Fruit fly (Drosophila melanogaster) whole organism, embryonic: ENCODE measurements around the gene CG7530.

ENCODE experiments used
- Asciz ChIP-seq: fragments of 200-800 bp; sonication (Bioruptor generic); optimal IDR thresholded peaks from 2 replicates; lab custom pipeline; 2017; ENCODE audit warnings: missing biosample characterization, mild to moderate bottlenecking, missing genetic modification characterization, missing genetic modification reagents
- Awh ChIP-seq: fragments of 200-800 bp; sonication (Bioruptor generic); IDR thresholded peaks from 2 replicates; pipeline ENCODE4, ENCODE4 v1.3.6; 2022; ENCODE audit warnings: missing biosample characterization, missing genetic modification characterization
- CG10321 ChIP-seq: fragments of 200-800 bp; sonication (Bioruptor generic); IDR thresholded peaks from 2 replicates; pipeline ENCODE4 v1.3.6; 2022; ENCODE audit warnings: missing biosample characterization, missing genetic modification characterization
- CG10959 ChIP-seq: fragments of 200-800 bp; sonication (Bioruptor generic); IDR thresholded peaks from 2 replicates; pipeline ENCODE4 v1.3.6; 2022; ENCODE audit warnings: missing biosample characterization, missing genetic modification characterization
- CG11456 ChIP-seq: fragments of 200-800 bp; sonication (Bioruptor generic); IDR thresholded peaks from 3 replicates; pipeline ENCODE4 v1.3.6; 2022; ENCODE audit warnings: missing biosample characterization, missing genetic modification characterization
- CG13296 ChIP-seq: fragments of 200-800 bp; sonication (Bioruptor generic); optimal IDR thresholded peaks from 3 replicates; lab custom pipeline; 2018; ENCODE audit warnings: missing biosample characterization, mild to moderate bottlenecking, missing genetic modification characterization
- CG14965 ChIP-seq: fragments of 200-800 bp; sonication (Bioruptor generic); optimal IDR thresholded peaks from 2 replicates; lab custom pipeline; 2016; ENCODE audit warnings: missing biosample characterization, missing genetic modification characterization, borderline replicate concordance
- CG1602 ChIP-seq: fragments of 200-800 bp; sonication (Bioruptor generic); optimal IDR thresholded peaks from 3 replicates; lab custom pipeline; 2016; ENCODE audit warnings: missing biosample characterization, missing genetic modification characterization
- CG1647 ChIP-seq: fragments of 200-800 bp; sonication (Bioruptor generic); optimal IDR thresholded peaks from 3 replicates; lab custom pipeline; 2016; ENCODE audit warnings: missing biosample characterization, missing genetic modification characterization
- CG4328 ChIP-seq: fragments of 200-800 bp; sonication (Bioruptor generic); optimal IDR thresholded peaks from 3 replicates; lab custom pipeline; 2017; ENCODE audit warnings: missing biosample characterization, missing genetic modification reagents, missing genetic modification characterization
- CG4854 ChIP-seq: fragments of 200-800 bp; sonication (Bioruptor generic); optimal IDR thresholded peaks from 2 replicates; lab custom pipeline; 2016; ENCODE audit warnings: missing biosample characterization, missing genetic modification characterization, inconsistent platforms
- CG6175 ChIP-seq: fragments of 200-800 bp; sonication (Bioruptor generic); IDR thresholded peaks from 3 replicates; pipeline ENCODE4 v1.3.6; 2022; ENCODE audit warnings: missing biosample characterization, missing genetic modification characterization
- CG6254 ChIP-seq: fragments of 200-800 bp; sonication (Bioruptor generic); optimal IDR thresholded peaks from 3 replicates; lab custom pipeline; 2017; ENCODE audit warnings: mild to moderate bottlenecking, missing biosample characterization, missing genetic modification reagents, missing genetic modification characterization
- CG7271 ChIP-seq: fragments of 200-800 bp; sonication (Bioruptor generic); optimal IDR thresholded peaks from 2 replicates; lab custom pipeline; 2018; ENCODE audit warnings: missing biosample characterization, mild to moderate bottlenecking, missing genetic modification characterization, moderate library complexity
- CG7745 ChIP-seq: fragments of 200-800 bp; sonication (Bioruptor generic); optimal IDR thresholded peaks from 2 replicates; lab custom pipeline; 2018; ENCODE audit warnings: missing biosample characterization, mild to moderate bottlenecking, missing genetic modification characterization, moderate library complexity
- CG7839 ChIP-seq: fragments of 200-800 bp; sonication (Bioruptor generic); optimal IDR thresholded peaks from 3 replicates; lab custom pipeline; 2018; ENCODE audit warnings: missing biosample characterization, mild to moderate bottlenecking, missing genetic modification characterization, moderate library complexity
- CG8290 ChIP-seq, 3 experiments: fragments of 200-800 bp; sonication (Bioruptor generic); optimal IDR thresholded peaks; 2 replicates each; lab custom pipeline; 2016 to 2019; ENCODE audit warnings: missing biosample characterization in 3 of 3, missing genetic modification characterization in 3 of 3, mild to moderate bottlenecking in 2 of 3, moderate library complexity in 1 of 3
- CG8924 ChIP-seq: fragments of 200-800 bp; optimal IDR thresholded peaks from 3 replicates; lab custom pipeline; 2019; ENCODE audit warnings: missing biosample characterization, mild to moderate bottlenecking, missing genetic modification characterization, moderate library complexity
- Camta ChIP-seq: fragments of 200-800 bp; sonication (Bioruptor generic); optimal IDR thresholded peaks from 2 replicates; lab custom pipeline; 2016; ENCODE audit warnings: missing biosample characterization, missing genetic modification characterization
- CoRest ChIP-seq: fragments of 200-800 bp; sonication (Bioruptor generic); optimal IDR thresholded peaks from 3 replicates; lab custom pipeline; 2018; ENCODE audit warnings: missing biosample characterization, mild to moderate bottlenecking, missing genetic modification characterization, moderate library complexity
- D ChIP-seq, 2 experiments: fragments of 200-800 bp in 1 of 2; fragments of >200 bp in 1 of 2; sonication (Bioruptor generic) in 1 of 2; optimal IDR thresholded peaks; 2 replicates in 1 of 2; 3 replicates in 1 of 2; lab custom pipeline; 2017; ENCODE audit warnings: mild to moderate bottlenecking in 1 of 2, missing biosample characterization in 1 of 2, missing genetic modification characterization in 1 of 2, missing genetic modification reagents in 1 of 2
- Gug ChIP-seq: fragments of 200-800 bp; sonication (Bioruptor generic); IDR thresholded peaks from 4 replicates; pipeline ENCODE4 v1.3.6; 2022; ENCODE audit warnings: missing biosample characterization, missing genetic modification characterization
- Hand ChIP-seq: fragments of 200-800 bp; sonication (Bioruptor generic); optimal IDR thresholded peaks from 2 replicates; lab custom pipeline; 2017; ENCODE audit warnings: mild to moderate bottlenecking, missing biosample characterization, missing genetic modification reagents, missing genetic modification characterization
- Hr3 ChIP-seq: fragments of 200-800 bp; sonication (Bioruptor generic); optimal IDR thresholded peaks from 3 replicates; lab custom pipeline; 2016; ENCODE audit warnings: missing biosample characterization, missing genetic modification characterization
- Hr78 ChIP-seq, 2 experiments: fragments of 200-800 bp in 1 of 2; fragments of >200 bp in 1 of 2; sonication (Bioruptor generic) in 1 of 2; optimal IDR thresholded peaks; 2 replicates each; lab custom pipeline; 2017 to 2019; ENCODE audit warnings: missing biosample characterization in 2 of 2, missing genetic modification characterization in 2 of 2, mild to moderate bottlenecking in 1 of 2, moderate library complexity in 1 of 2
- MTF-1 ChIP-seq: fragments of 200-800 bp; sonication (Bioruptor generic); optimal IDR thresholded peaks from 2 replicates; lab custom pipeline; 2018; ENCODE audit warnings: missing biosample characterization, mild to moderate bottlenecking, missing genetic modification characterization, borderline replicate concordance
- Nf-YA ChIP-seq: fragments of 200-800 bp; sonication (Bioruptor generic); IDR thresholded peaks from 2 replicates; pipeline ENCODE4 v1.3.6; 2022; ENCODE audit warnings: missing biosample characterization, missing genetic modification characterization
- Ptx1 ChIP-seq: fragments of 200-800 bp; sonication (Bioruptor generic); IDR thresholded peaks from 2 replicates; pipeline ENCODE4 v1.3.6; 2022; ENCODE audit warnings: missing biosample characterization, missing genetic modification characterization
- Ravus ChIP-seq: fragments of 200-800 bp; sonication (Bioruptor generic); IDR thresholded peaks from 2 replicates; pipeline ENCODE4 v1.3.6; 2022; ENCODE audit warnings: missing biosample characterization, missing genetic modification characterization
- Rfx ChIP-seq: fragments of 200-800 bp; sonication (Bioruptor generic); IDR thresholded peaks from 2 replicates; pipeline ENCODE4 v1.3.6; 2022; ENCODE audit warnings: missing biosample characterization, missing genetic modification characterization
- Ssrp ChIP-seq: fragments of 200-800 bp; sonication (Bioruptor generic); optimal IDR thresholded peaks from 2 replicates; lab custom pipeline; 2018; ENCODE audit warnings: missing biosample characterization, mild to moderate bottlenecking, missing genetic modification characterization, moderate library complexity
- Usf ChIP-seq: fragments of 200-800 bp; sonication (Bioruptor generic); optimal IDR thresholded peaks from 2 replicates; lab custom pipeline; 2017; ENCODE audit warnings: missing genotype, missing biosample characterization, missing genetic modification characterization
- az2 ChIP-seq: fragments of 200-800 bp; sonication (Bioruptor generic); optimal IDR thresholded peaks from 3 replicates; lab custom pipeline; 2016; ENCODE audit warnings: missing biosample characterization, missing genetic modification characterization
- bab2 ChIP-seq: fragments of 200-800 bp; sonication (Bioruptor generic); optimal IDR thresholded peaks from 2 replicates; lab custom pipeline; 2016; ENCODE audit warnings: missing biosample characterization, missing genetic modification characterization
- da ChIP-seq: fragments of 200-800 bp; sonication (Bioruptor generic); optimal IDR thresholded peaks from 2 replicates; lab custom pipeline; 2016; ENCODE audit warnings: missing biosample characterization, missing genetic modification characterization
- dimm ChIP-seq: fragments of 200-800 bp; sonication (Bioruptor generic); IDR thresholded peaks from 2 replicates; pipeline ENCODE4 v1.3.6; 2022; ENCODE audit warnings: missing biosample characterization, missing genetic modification characterization
- dmrt11E ChIP-seq: fragments of 200-800 bp; sonication (Bioruptor generic); optimal IDR thresholded peaks from 3 replicates; lab custom pipeline; 2018; ENCODE audit warnings: missing biosample characterization, mild to moderate bottlenecking, missing genetic modification characterization, moderate library complexity
- ewg ChIP-seq: fragments of 200-800 bp; sonication (Bioruptor generic); optimal IDR thresholded peaks from 3 replicates; lab custom pipeline; 2017; ENCODE audit warnings: mild to moderate bottlenecking, missing biosample characterization, missing genetic modification reagents, missing genetic modification characterization
- gem ChIP-seq: fragments of 200-800 bp; sonication (Bioruptor generic); optimal IDR thresholded peaks from 2 replicates; lab custom pipeline; 2019; ENCODE audit warnings: missing biosample characterization, mild to moderate bottlenecking, missing genetic modification characterization, moderate library complexity
- grau ChIP-seq: fragments of 200-800 bp; optimal IDR thresholded peaks from 3 replicates; lab custom pipeline; 2019; ENCODE audit warnings: missing biosample characterization, mild to moderate bottlenecking, missing genetic modification characterization, moderate library complexity
- inv ChIP-seq: fragments of 200-800 bp; sonication (Bioruptor generic); IDR thresholded peaks from 2 replicates; pipeline ENCODE4 v1.3.6; 2022; ENCODE audit warnings: missing biosample characterization, missing genetic modification characterization; ENCODE audit not compliant: partially characterized antibody
- lilli ChIP-seq: fragments of 200-800 bp; sonication (Bioruptor generic); optimal IDR thresholded peaks from 3 replicates; lab custom pipeline; 2016; ENCODE audit warnings: missing biosample characterization, missing genetic modification characterization
- lola ChIP-seq, 3 experiments: fragments of >200 bp in 2 of 3; fragments of 200-800 bp in 1 of 3; sonication (Bioruptor generic) in 1 of 3; optimal IDR thresholded peaks; 2 replicates each; lab custom pipeline; 2017 to 2019; ENCODE audit warnings: missing biosample characterization in 3 of 3, missing genetic modification characterization in 3 of 3, mild to moderate bottlenecking in 1 of 3, moderate library complexity in 1 of 3
- nau ChIP-seq: fragments of 200-800 bp; sonication (Bioruptor generic); optimal IDR thresholded peaks from 3 replicates; lab custom pipeline; 2017; ENCODE audit warnings: missing biosample characterization, mild to moderate bottlenecking, missing genetic modification characterization, missing genetic modification reagents
- nerfin-1 ChIP-seq: fragments of 200-800 bp; sonication (Bioruptor generic); optimal IDR thresholded peaks from 3 replicates; lab custom pipeline; 2019; ENCODE audit warnings: missing biosample characterization, mild to moderate bottlenecking, missing genetic modification characterization, moderate library complexity
- p53 ChIP-seq: fragments of 200-800 bp; sonication (Bioruptor generic); optimal IDR thresholded peaks from 2 replicates; lab custom pipeline; 2016; ENCODE audit warnings: missing biosample characterization, missing genetic modification characterization
- pho ChIP-seq: fragments of 200-800 bp; sonication (Bioruptor generic); optimal IDR thresholded peaks from 2 replicates; lab custom pipeline; 2016; ENCODE audit warnings: missing biosample characterization, missing genetic modification characterization
- sna ChIP-seq: fragments of 200-800 bp; sonication (Bioruptor generic); IDR thresholded peaks from 2 replicates; pipeline ENCODE4 v1.3.6; 2022; ENCODE audit warnings: missing biosample characterization, missing genetic modification characterization; ENCODE audit not compliant: partially characterized antibody
- stwl ChIP-seq: fragments of 200-800 bp; sonication (Bioruptor generic); optimal IDR thresholded peaks from 3 replicates; lab custom pipeline; 2018; ENCODE audit warnings: missing biosample characterization, mild to moderate bottlenecking, missing genetic modification characterization, moderate library complexity

Gene CG7530

DNA sequence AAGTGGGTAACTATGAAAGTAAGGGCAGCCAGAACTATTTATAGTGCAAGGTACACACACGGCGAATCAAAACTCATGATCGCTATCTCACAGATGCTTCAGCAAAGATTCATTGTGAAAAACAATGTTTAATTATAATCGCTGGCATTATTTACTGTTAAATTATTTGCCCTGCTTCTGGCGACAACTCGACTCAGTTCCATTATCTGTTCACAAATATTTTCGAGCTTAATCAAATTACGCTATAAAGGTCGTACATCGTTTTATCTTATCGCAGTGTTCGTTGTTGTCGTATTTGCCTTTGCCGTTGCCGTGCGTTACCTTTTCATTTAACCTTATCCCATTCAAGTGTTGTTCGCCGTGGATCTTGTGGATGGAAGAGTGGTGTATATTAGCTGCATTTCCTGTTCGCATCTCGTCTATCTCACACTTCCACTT, 22.3 kb downstream of the CG7530 start (continued):
- no peak for TF ChIP-seq CG14965 (GFP tag; lab: Kevin White, UChicago)
- no peak for TF ChIP-seq bab2 (GFP tag; lab: Kevin White, UChicago)
- no peak for TF ChIP-seq CG1647 (GFP tag; lab: Kevin White, UChicago)
- TF ChIP-seq inv (GFP tag; lab: Robert Waterston, UW): no peak
- TF ChIP-seq pho: no peak
- no peak for TF ChIP-seq D (optimal IDR thresholded peaks at IDR 0.05; lab: Kevin White, UChicago)
- no peak for TF ChIP-seq D (GFP tag; optimal IDR thresholded peaks at IDR 0.05; lab: Kevin White, UChicago)
- TF ChIP-seq CG13296 (GFP tag; lab: Kevin White, UChicago): peak; percentile 49
- no peak for TF ChIP-seq CG8290 (GFP tag; optimal IDR thresholded peaks at IDR 0.05; lab: Kevin White, UChicago)
- TF ChIP-seq CG8290 (tag; optimal IDR thresholded peaks at IDR 0.05; lab: Kevin White, UChicago): peak in 1 of 2 experiments; percentile 11
- TF ChIP-seq CoRest (tag; lab: Kevin White, UChicago): no peak
- TF ChIP-seq Camta (GFP tag; lab: Kevin White, UChicago): no peak
- no peak for TF ChIP-seq p53 (GFP tag; lab: Kevin White, UChicago)
- peak; percentile 14; the same call in 1 of the 2 replicates for TF ChIP-seq Rfx (GFP tag; lab: Robert Waterston, UW)
- no peak for TF ChIP-seq CG4328 (GFP tag; lab: Kevin White, UChicago)
- no peak for TF ChIP-seq CG6175 (GFP tag; lab: Robert Waterston, UW)
- TF ChIP-seq Nf-YA: no peak
- TF ChIP-seq nau (GFP tag; lab: Kevin White, UChicago): peak; percentile 35
- TF ChIP-seq Gug (GFP tag; lab: Robert Waterston, UW): no peak
- no peak for TF ChIP-seq ewg (GFP tag; lab: Kevin White, UChicago)
- TF ChIP-seq CG10959 (GFP tag; lab: Robert Waterston, UW): no peak
- TF ChIP-seq Hr3 (GFP tag; lab: Kevin White, UChicago): no peak
- no peak for TF ChIP-seq lilli (GFP tag; lab: Kevin White, UChicago)
- no peak for TF ChIP-seq CG10321 (GFP tag; lab: Robert Waterston, UW)
- TF ChIP-seq Ssrp (tag; lab: Kevin White, UChicago): no peak
- no peak for TF ChIP-seq CG8924
- TF ChIP-seq Ravus (GFP tag; lab: Robert Waterston, UW): no peak
- TF ChIP-seq CG4854 (GFP tag; lab: Kevin White, UChicago): no peak
- no peak for TF ChIP-seq MTF-1 (GFP tag; lab: Kevin White, UChicago)
- no peak for TF ChIP-seq sna (GFP tag; lab: Robert Waterston, UW)
- TF ChIP-seq CG1602: no peak
- no peak for TF ChIP-seq CG7271 (tag; lab: Kevin White, UChicago)
- no peak for TF ChIP-seq da (GFP tag; lab: Kevin White, UChicago)
- TF ChIP-seq az2 (GFP tag; lab: Kevin White, UChicago): no peak
- TF ChIP-seq Hr78 (GFP tag; optimal IDR thresholded peaks at IDR 0.05; lab: Kevin White, UChicago): peak in 1 of 2 experiments; percentile 39
- peak; percentile 39 for TF ChIP-seq Asciz
- no peak for TF ChIP-seq gem (tag; lab: Kevin White, UChicago)
- no peak for TF ChIP-seq Hand (GFP tag; lab: Kevin White, UChicago)
- no peak for TF ChIP-seq lola (GFP tag; optimal IDR thresholded peaks at IDR 0.05; lab: Kevin White, UChicago)
- no peak for TF ChIP-seq CG6254 (GFP tag; lab: Kevin White, UChicago)
- TF ChIP-seq Usf (GFP tag; lab: Kevin White, UChicago): no peak
- TF ChIP-seq Awh (GFP tag; lab: Robert Waterston, UW): no peak
- no peak for TF ChIP-seq CG7839 (tag; lab: Kevin White, UChicago)
- TF ChIP-seq CG7745 (tag; lab: Kevin White, UChicago): no peak
- no peak for TF ChIP-seq Ptx1 (GFP tag; lab: Robert Waterston, UW)
- peak; percentile 4 for TF ChIP-seq dmrt11E (tag; lab: Kevin White, UChicago)
- TF ChIP-seq nerfin-1 (tag; lab: Kevin White, UChicago): peak; percentile 6
- TF ChIP-seq stwl (tag; lab: Kevin White, UChicago): no peak
- no peak for TF ChIP-seq grau (tag; lab: Kevin White, UChicago)
- TF ChIP-seq CG11456 (GFP tag; lab: Robert Waterston, UW): no peak
- no peak for TF ChIP-seq dimm
